Worm (Caenorhabditis elegans) whole organism, dauer: Measurements from ENCODE around the gene T09F3.4.
"Not testable (repeated sequence)": the region's sequence is repeated elsewhere in the genome, so short reads cannot be mapped to it uniquely, and the experiment has no call there.

Experiments used
- unc-62 ChIP-seq: sonication (generic microtip); optimal IDR thresholded peaks from 2 replicates; lab custom pipeline; 2017; ENCODE audit warnings: missing biosample characterization, missing genetic modification reagents, missing genetic modification characterization

T09F3.4 gene

ce11 chrII:10439976-10440375 lies 44.5 kb downstream of the T09F3.4 start, which contains the start of gene E04D5.4:
Gene E04D5.4 (plus strand): TSS chrII:10440276.
- no peak for TF ChIP-seq unc-62 (GFP tag; lab: Kevin White, UChicago)

DNA sequence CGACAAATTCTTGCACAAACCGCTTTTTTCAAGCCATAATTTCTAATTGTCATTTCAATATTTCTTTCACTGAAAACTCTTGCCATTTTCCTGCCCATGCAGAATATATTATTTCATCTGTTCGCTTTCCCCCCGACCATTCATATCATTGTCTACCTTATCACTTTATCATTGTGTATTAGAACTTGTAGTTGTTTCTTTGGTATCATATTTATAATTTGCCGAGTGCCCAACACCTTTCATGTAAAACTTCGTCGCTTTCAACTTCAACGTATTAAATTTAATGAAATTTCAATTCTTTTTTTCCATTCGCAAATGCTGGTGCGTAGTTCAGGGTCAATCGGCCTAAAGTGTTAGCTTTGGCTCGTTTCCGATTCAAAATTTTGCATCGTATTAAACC lies 47.3 kb downstream of the T09F3.4 start, which contains the start of gene ZK673.1:
TSS of gene ZK673.1 (plus strand) at position 301 of the 400 bp plus-strand sequence.
- not testable (repeated sequence) for TF ChIP-seq unc-62 (GFP tag; lab: Kevin White, UChicago)

DNA sequence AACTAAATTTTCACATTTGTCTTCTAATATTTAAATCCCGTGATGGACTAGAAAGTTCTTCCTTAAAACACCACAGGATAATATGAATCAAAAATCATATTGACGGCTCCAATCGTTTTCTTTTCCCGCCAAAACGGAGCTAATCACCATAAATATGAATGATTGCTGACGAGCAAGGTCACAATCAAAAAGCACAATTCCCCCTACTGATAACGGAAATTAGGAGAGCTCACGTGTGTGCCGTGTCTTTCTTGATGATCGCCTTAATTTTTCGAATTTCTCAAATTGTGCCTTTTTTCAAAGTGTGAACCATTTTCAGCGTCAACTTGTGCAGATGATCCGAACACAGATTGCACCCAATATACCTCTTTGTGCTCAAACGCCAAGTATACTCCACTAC lies 48.4 kb downstream of the T09F3.4 start:
- no peak for TF ChIP-seq unc-62 (GFP tag; lab: Kevin White, UChicago)

- TF ChIP-seq unc-62 (GFP tag; lab: Kevin White, UChicago) = no peak
These were observed 49.6 kb downstream of the T09F3.4 start for ce11 chrII:10444971-10445707.

- no peak for TF ChIP-seq unc-62 (GFP tag; lab: Kevin White, UChicago)
These were observed 50.2 kb downstream of the T09F3.4 start for ce11 chrII:10445738-10446137.

DNA sequence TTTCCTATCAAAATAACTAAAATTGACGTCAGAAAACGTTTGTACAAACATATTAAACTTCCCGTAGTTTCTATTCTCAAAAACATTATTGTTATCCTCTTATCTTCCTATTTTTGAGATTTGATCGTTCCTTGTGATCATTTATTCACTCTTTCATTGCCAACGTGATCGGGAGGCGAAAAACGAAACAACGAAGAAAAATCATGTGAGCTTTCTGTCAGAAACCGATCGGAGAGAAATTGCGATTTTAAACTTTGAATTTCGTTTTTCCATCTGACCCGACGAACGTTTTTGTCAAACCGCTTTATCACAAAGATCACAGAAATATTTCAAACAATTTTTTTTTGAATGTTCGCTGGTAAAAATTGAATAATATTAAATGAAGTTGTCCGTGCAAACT lies 50.8 kb downstream of the T09F3.4 start:
- TF ChIP-seq unc-62 (GFP tag; lab: Kevin White, UChicago) = no peak
